Fruit fly (Drosophila melanogaster) whole organism, embryonic: ENCODE data around the gene Kr-h1.

Experiments
- CG17359 ChIP-seq: fragments of 200-800 bp; sonication (Bioruptor generic); optimal IDR thresholded peaks from 3 replicates; lab custom pipeline; 2018; ENCODE audit warnings: missing biosample characterization, mild to moderate bottlenecking, missing genetic modification characterization, moderate library complexity
- cato ChIP-seq: fragments of 200-800 bp; sonication (Bioruptor generic); optimal IDR thresholded peaks from 2 replicates; lab custom pipeline; 2016; ENCODE audit warnings: missing biosample characterization, missing genetic modification characterization, borderline replicate concordance
- chm ChIP-seq: fragments of 200-800 bp; sonication (Bioruptor generic); IDR thresholded peaks from 2 replicates; pipeline ENCODE4 v1.3.6; 2022; ENCODE audit warnings: missing biosample characterization, missing genetic modification characterization
- mld ChIP-seq: fragments of 200-800 bp; sonication (Bioruptor generic); IDR thresholded peaks from 3 replicates; pipeline ENCODE4 v1.3.6; 2022; ENCODE audit warnings: missing biosample characterization, missing genetic modification characterization; ENCODE audit not compliant: partially characterized antibody

dm6 chr2L:6065823-6066222 lies 16.6 kb upstream of the Kr-h1 start, which contains the start of the genes Fbw5 and CG9147:
- TF ChIP-seq CG17359 (tag; lab: Kevin White, UChicago) (peak; percentile 99), cato (GFP tag; lab: Kevin White, UChicago) (peak; percentile 99), chm (GFP tag; lab: Robert Waterston, UW) (peak; percentile 100), mld (GFP tag; lab: Robert Waterston, UW) (0 out of 3 replicates have a peak, but pooled peaks have one; percentile 33)
